Fruit fly (Drosophila melanogaster) whole organism, embryonic: Measurements from ENCODE around the gene msps.

Experiments
- CG10462 ChIP-seq: fragments of 200-800 bp; sonication (Bioruptor generic); optimal IDR thresholded peaks from 2 replicates; lab custom pipeline; 2016; ENCODE audit warnings: missing biosample characterization, missing genetic modification characterization
- CG10979 ChIP-seq: fragments of 200-800 bp; sonication (Bioruptor generic); optimal IDR thresholded peaks from 2 replicates; lab custom pipeline; 2018; ENCODE audit warnings: missing biosample characterization, mild to moderate bottlenecking, missing genetic modification characterization, moderate library complexity
- CG11398 ChIP-seq: fragments of 200-800 bp; sonication (Bioruptor generic); optimal IDR thresholded peaks from 2 replicates; lab custom pipeline; 2016; ENCODE audit warnings: missing biosample characterization, missing genetic modification characterization
- CG11456 ChIP-seq: fragments of 200-800 bp; sonication (Bioruptor generic); IDR thresholded peaks from 3 replicates; pipeline ENCODE4 v1.3.6; 2022; ENCODE audit warnings: missing biosample characterization, missing genetic modification characterization
- CG11723 ChIP-seq: fragments of 200-800 bp; sonication (Bioruptor generic); optimal IDR thresholded peaks from 2 replicates; lab custom pipeline; 2017; ENCODE audit warnings: missing biosample characterization, mild to moderate bottlenecking, missing genetic modification characterization
- CG12155 ChIP-seq: fragments of 200-800 bp; sonication (Bioruptor generic); optimal IDR thresholded peaks from 3 replicates; lab custom pipeline; 2016; ENCODE audit warnings: missing biosample characterization, missing genetic modification characterization
- CG1233 ChIP-seq: fragments of 200-800 bp; sonication (Bioruptor generic); optimal IDR thresholded peaks from 4 replicates; lab custom pipeline; 2018; ENCODE audit warnings: missing biosample characterization, mild to moderate bottlenecking, missing genetic modification characterization
- CG12391 ChIP-seq: fragments of 200-800 bp; sonication (Bioruptor generic); optimal IDR thresholded peaks from 3 replicates; lab custom pipeline; 2018; ENCODE audit warnings: missing biosample characterization, mild to moderate bottlenecking, missing genetic modification characterization, moderate library complexity
- CG13424 ChIP-seq: fragments of 200-800 bp; sonication (Bioruptor generic); optimal IDR thresholded peaks from 2 replicates; lab custom pipeline; 2019; ENCODE audit warnings: missing biosample characterization, mild to moderate bottlenecking, missing genetic modification characterization, moderate library complexity
- CG1603 ChIP-seq: fragments of 200-800 bp; sonication (Bioruptor generic); optimal IDR thresholded peaks from 2 replicates; lab custom pipeline; 2019; ENCODE audit warnings: missing biosample characterization, mild to moderate bottlenecking, missing genetic modification characterization, moderate library complexity
- CG17186 ChIP-seq: fragments of 200-800 bp; sonication (Bioruptor generic); optimal IDR thresholded peaks from 3 replicates; lab custom pipeline; 2017; ENCODE audit warnings: missing biosample characterization, missing genetic modification reagents, missing genetic modification characterization
- CG18619 ChIP-seq: fragments of 200-800 bp; sonication (Bioruptor generic); optimal IDR thresholded peaks from 3 replicates; lab custom pipeline; 2017; ENCODE audit warnings: missing biosample characterization, mild to moderate bottlenecking, missing genetic modification characterization
- CG32772 ChIP-seq: fragments of 200-800 bp; sonication (Bioruptor generic); IDR thresholded peaks from 2 replicates; pipeline ENCODE4 v1.3.6; 2022; ENCODE audit warnings: missing biosample characterization, missing genetic modification characterization
- CG4730 ChIP-seq: fragments of 200-800 bp; sonication (Bioruptor generic); IDR thresholded peaks from 2 replicates; pipeline ENCODE4 v1.3.6; 2022; ENCODE audit warnings: missing biosample characterization, missing genetic modification characterization
- CG4854 ChIP-seq: fragments of 200-800 bp; sonication (Bioruptor generic); optimal IDR thresholded peaks from 2 replicates; lab custom pipeline; 2016; ENCODE audit warnings: missing biosample characterization, missing genetic modification characterization, inconsistent platforms
- CG6254 ChIP-seq: fragments of 200-800 bp; sonication (Bioruptor generic); optimal IDR thresholded peaks from 3 replicates; lab custom pipeline; 2017; ENCODE audit warnings: mild to moderate bottlenecking, missing biosample characterization, missing genetic modification reagents, missing genetic modification characterization
- CG7987 ChIP-seq: fragments of 200-800 bp; sonication (Bioruptor generic); optimal IDR thresholded peaks from 2 replicates; lab custom pipeline; 2018; ENCODE audit warnings: missing biosample characterization, mild to moderate bottlenecking, missing genetic modification characterization, moderate library complexity
- CkIIα-i1 ChIP-seq: fragments of 200-800 bp; sonication (Bioruptor generic); IDR thresholded peaks from 2 replicates; pipeline ENCODE4 v1.3.6; 2022; ENCODE audit warnings: missing biosample characterization, missing genetic modification characterization
- CrebB ChIP-seq: fragments of 200-800 bp; sonication (Bioruptor generic); optimal IDR thresholded peaks from 3 replicates; lab custom pipeline; 2018; ENCODE audit warnings: missing biosample characterization, mild to moderate bottlenecking, missing genetic modification characterization
- H15 ChIP-seq: fragments of 200-800 bp; sonication (Bioruptor generic); IDR thresholded peaks from 3 replicates; pipeline ENCODE4 v1.3.6; 2022; ENCODE audit warnings: missing biosample characterization, missing genetic modification characterization
- HHEX ChIP-seq: fragments of 200-800 bp; sonication (Bioruptor generic); optimal IDR thresholded peaks from 3 replicates; lab custom pipeline; 2017; ENCODE audit warnings: missing biosample characterization, mild to moderate bottlenecking, missing genetic modification characterization, missing genetic modification reagents
- HLHmδ ChIP-seq: fragments of 200-800 bp; sonication (Bioruptor generic); optimal IDR thresholded peaks from 2 replicates; lab custom pipeline; 2018; ENCODE audit warnings: missing biosample characterization, mild to moderate bottlenecking, missing genetic modification characterization, moderate library complexity
- Hr78 ChIP-seq, 2 experiments: fragments of 200-800 bp in 1 of 2; fragments of >200 bp in 1 of 2; sonication (Bioruptor generic) in 1 of 2; optimal IDR thresholded peaks; 2 replicates each; lab custom pipeline; 2017 to 2019; ENCODE audit warnings: missing biosample characterization in 2 of 2, missing genetic modification characterization in 2 of 2, mild to moderate bottlenecking in 1 of 2, moderate library complexity in 1 of 2
- Hsf ChIP-seq: fragments of 200-800 bp; sonication (Bioruptor generic); optimal IDR thresholded peaks from 3 replicates; lab custom pipeline; 2016; ENCODE audit warnings: missing biosample characterization, missing genetic modification characterization
- Nf-YB ChIP-seq: fragments of 200-800 bp; sonication (Bioruptor generic); optimal IDR thresholded peaks from 3 replicates; lab custom pipeline; 2019; ENCODE audit warnings: missing biosample characterization, mild to moderate bottlenecking, missing genetic modification characterization, moderate library complexity
- Poxn ChIP-seq: fragments of 200-800 bp; sonication (Bioruptor generic); IDR thresholded peaks from 2 replicates; pipeline ENCODE4 v1.3.6; 2022; ENCODE audit warnings: missing biosample characterization, missing genetic modification characterization
- Rfx ChIP-seq: fragments of 200-800 bp; sonication (Bioruptor generic); IDR thresholded peaks from 2 replicates; pipeline ENCODE4 v1.3.6; 2022; ENCODE audit warnings: missing biosample characterization, missing genetic modification characterization
- Rx ChIP-seq: fragments of 200-800 bp; sonication (Bioruptor generic); IDR thresholded peaks from 2 replicates; pipeline ENCODE4 v1.3.6; 2022; ENCODE audit warnings: missing biosample characterization, missing genetic modification characterization
- Scr ChIP-seq: fragments of 200-800 bp; sonication (Bioruptor generic); IDR thresholded peaks from 2 replicates; pipeline ENCODE4 v1.3.6; 2022; ENCODE audit warnings: missing biosample characterization, missing genetic modification characterization; ENCODE audit not compliant: partially characterized antibody
- ato ChIP-seq: fragments of 200-800 bp; sonication (Bioruptor generic); IDR thresholded peaks from 2 replicates; pipeline ENCODE4 v1.3.6; 2022; ENCODE audit warnings: missing biosample characterization, missing genetic modification characterization; ENCODE audit not compliant: partially characterized antibody
- dati ChIP-seq: fragments of 200-800 bp; sonication (Bioruptor generic); IDR thresholded peaks from 2 replicates; pipeline ENCODE4 v1.3.6; 2022; ENCODE audit warnings: missing biosample characterization, missing genetic modification characterization
- h ChIP-seq: fragments of >200 bp; optimal IDR thresholded peaks from 2 replicates; lab custom pipeline; 2017
- hbn ChIP-seq: fragments of 200-800 bp; sonication (Bioruptor generic); IDR thresholded peaks from 2 replicates; pipeline ENCODE4 v1.3.6; 2022; ENCODE audit warnings: missing biosample characterization, missing genetic modification characterization; ENCODE audit not compliant: partially characterized antibody
- ind ChIP-seq: fragments of 200-800 bp; sonication (Bioruptor generic); optimal IDR thresholded peaks from 3 replicates; lab custom pipeline; 2016; ENCODE audit warnings: missing biosample characterization, missing genetic modification characterization
- kay ChIP-seq: fragments of 200-800 bp; sonication (Bioruptor generic); optimal IDR thresholded peaks from 2 replicates; lab custom pipeline; 2016; ENCODE audit warnings: missing biosample characterization, missing genetic modification characterization
- mirr ChIP-seq: fragments of 200-800 bp; sonication (Bioruptor generic); optimal IDR thresholded peaks from 3 replicates; lab custom pipeline; 2018; ENCODE audit warnings: missing biosample characterization, mild to moderate bottlenecking, missing genetic modification characterization
- org-1 ChIP-seq: fragments of 200-800 bp; sonication (Bioruptor generic); optimal IDR thresholded peaks from 2 replicates; lab custom pipeline; 2017; ENCODE audit warnings: missing biosample characterization, missing genetic modification characterization
- otp ChIP-seq: fragments of 200-800 bp; sonication (Bioruptor generic); IDR thresholded peaks from 3 replicates; pipeline ENCODE4, ENCODE4 v1.3.6; 2022; ENCODE audit warnings: missing biosample characterization, missing genetic modification characterization
- pho ChIP-seq: fragments of 200-800 bp; sonication (Bioruptor generic); optimal IDR thresholded peaks from 2 replicates; lab custom pipeline; 2016; ENCODE audit warnings: missing biosample characterization, missing genetic modification characterization
- phol ChIP-seq: fragments of 200-800 bp; sonication (Bioruptor generic); optimal IDR thresholded peaks from 3 replicates; lab custom pipeline; 2018; ENCODE audit warnings: missing biosample characterization, mild to moderate bottlenecking, missing genetic modification characterization, moderate library complexity
- sc ChIP-seq, 3 experiments: fragments of >200 bp in 2 of 3; fragments of 200-800 bp in 1 of 3; sonication (Bioruptor generic) in 1 of 3; optimal IDR thresholded peaks; 2 replicates in 2 of 3; 3 replicates in 1 of 3; lab custom pipeline; 2017; ENCODE audit warnings: mild to moderate bottlenecking in 1 of 3, missing biosample characterization in 1 of 3, missing genetic modification characterization in 1 of 3, missing genetic modification reagents in 1 of 3
- scrt ChIP-seq: fragments of 200-800 bp; sonication (Bioruptor generic); optimal IDR thresholded peaks from 2 replicates; lab custom pipeline; 2018; ENCODE audit warnings: missing biosample characterization, mild to moderate bottlenecking, missing genetic modification characterization, moderate library complexity
- tna ChIP-seq: fragments of 200-800 bp; sonication (Bioruptor generic); IDR thresholded peaks from 2 replicates; pipeline ENCODE4 v1.3.6; 2022; ENCODE audit warnings: missing biosample characterization, missing genetic modification characterization; ENCODE audit not compliant: partially characterized antibody
- toy ChIP-seq: fragments of 200-800 bp; sonication (Bioruptor generic); IDR thresholded peaks from 2 replicates; pipeline ENCODE4 v1.3.6; 2022; ENCODE audit warnings: missing biosample characterization, missing genetic modification characterization
- unc-4 ChIP-seq: fragments of 200-800 bp; sonication (Bioruptor generic); IDR thresholded peaks from 2 replicates; pipeline ENCODE4 v1.3.6; 2022; ENCODE audit warnings: missing biosample characterization, missing genetic modification characterization; ENCODE audit not compliant: partially characterized antibody
- wek ChIP-seq: fragments of 200-800 bp; sonication (Bioruptor generic); optimal IDR thresholded peaks from 3 replicates; lab custom pipeline; 2018; ENCODE audit warnings: missing biosample characterization, mild to moderate bottlenecking, missing genetic modification characterization, moderate library complexity
- zf30C ChIP-seq: fragments of 200-800 bp; sonication (Bioruptor generic); optimal IDR thresholded peaks from 3 replicates; lab custom pipeline; 2018; ENCODE audit warnings: missing biosample characterization, mild to moderate bottlenecking, missing genetic modification characterization
- zfh2 ChIP-seq: fragments of 200-800 bp; sonication (Bioruptor generic); optimal IDR thresholded peaks from 2 replicates; lab custom pipeline; 2016; ENCODE audit warnings: missing biosample characterization, missing genetic modification characterization

Gene msps

dm6 chr3R:16025587-16026223 lies 24.9 kb upstream of the msps start, which contains the start of gene pnr (continued):
- TF ChIP-seq CG4730 (peak; percentile 28; the same call in 1 of the 2 replicates), wek (GFP tag; lab: Kevin White, UChicago) (peak; percentile 19), Rfx (0 out of 2 replicates have a peak, but pooled peaks have one; percentile 24), CkIIα-i1 (GFP tag; lab: Robert Waterston, UW) (no peak), CG17186 (peak; percentile 1), CG32772 (GFP tag; lab: Robert Waterston, UW) (0 out of 2 replicates have a peak, but pooled peaks have one; percentile 8), toy (GFP tag; lab: Robert Waterston, UW) (no peak), CG13424 (no peak), HLHmδ (GFP tag; lab: Kevin White, UChicago) (peak; percentile 21), CG1233 (GFP tag; lab: Kevin White, UChicago) (no peak), CG6254 (GFP tag; lab: Kevin White, UChicago) (peak; percentile 26), mirr (GFP tag; lab: Kevin White, UChicago) (peak; percentile 57), CG18619 (GFP tag; lab: Kevin White, UChicago) (no peak), CG12391 (tag; lab: Kevin White, UChicago) (no peak), org-1 (no peak), CG7987 (GFP tag; lab: Kevin White, UChicago) (peak; percentile 16), Rx (0 out of 2 replicates have a peak, but pooled peaks have one; percentile 4), Hr78 (GFP tag; optimal IDR thresholded peaks at IDR 0.05; lab: Kevin White, UChicago) (no peak), CG4854 (GFP tag; lab: Kevin White, UChicago) (no peak), tna (0 out of 2 replicates have a peak, but pooled peaks have one; percentile 38), CG10462 (GFP tag; lab: Kevin White, UChicago) (no peak), sc (optimal IDR thresholded peaks at IDR 0.05; lab: Kevin White, UChicago) (no peak), sc (GFP tag; optimal IDR thresholded peaks at IDR 0.05; lab: Kevin White, UChicago) (no peak), Hsf (GFP tag; lab: Kevin White, UChicago) (no peak), unc-4 (GFP tag; lab: Robert Waterston, UW) (peak; percentile 50), otp (GFP tag; lab: Robert Waterston, UW) (0 out of 3 replicates have a peak, but pooled peaks have one; percentile 63), scrt (no peak), Poxn (GFP tag; lab: Robert Waterston, UW) (no peak), zf30C (no peak), CrebB (peak; percentile 45), h (lab: Kevin White, UChicago) (no peak), CG11456 (no peak), Scr (GFP tag; lab: Robert Waterston, UW) (peak; percentile 53), H15 (GFP tag; lab: Robert Waterston, UW) (no peak), hbn (peak; percentile 30; the same call in 1 of the 2 replicates), pho (GFP tag; lab: Kevin White, UChicago) (no peak), CG1603 (tag; lab: Kevin White, UChicago) (peak; percentile 19), phol (tag; lab: Kevin White, UChicago) (peak; percentile 64), zfh2 (GFP tag; lab: Kevin White, UChicago) (no peak), ato (GFP tag; lab: Robert Waterston, UW) (no peak; the same call in 1 of the 2 replicates), ind (no peak), CG12155 (GFP tag; lab: Kevin White, UChicago) (no peak), Nf-YB (GFP tag; lab: Kevin White, UChicago) (peak; percentile 99), dati (no peak), CG11398 (GFP tag; lab: Kevin White, UChicago) (no peak), CG11723 (GFP tag; lab: Kevin White, UChicago) (no peak), kay (GFP tag; lab: Kevin White, UChicago) (no peak), HHEX (GFP tag; lab: Kevin White, UChicago) (peak; percentile 42), CG10979 (tag; lab: Kevin White, UChicago) (peak; percentile 25)
